Worm (Caenorhabditis elegans) whole organism, L4/young adult: ENCODE results near the gene mab-3.
"Not testable (repeated sequence)": the region's sequence is repeated elsewhere in the genome, so short reads cannot be mapped to it uniquely, and the experiment has no call there.

Source experiments
- W03F9.2 ChIP-seq: fragments of 150-350 bp; optimal IDR thresholded peaks from 2 replicates; lab custom pipeline; 2014; ENCODE audit warnings: missing biosample characterization, missing genetic modification characterization
- dao-5 ChIP-seq: sonication (generic microtip); optimal IDR thresholded peaks from 2 replicates; lab custom pipeline; 2016; ENCODE audit warnings: missing genotype, missing genetic modification characterization, moderate library complexity, missing compliant biosample characterization
- him-1 ChIP-seq: sonication (generic microtip); optimal IDR thresholded peaks from 2 replicates; lab custom pipeline; 2016; ENCODE audit warnings: missing genotype, missing genetic modification reagents, missing genetic modification characterization, missing compliant biosample characterization

mab-3 gene

ce11 chrII:9717904-9718303 lies 14.0 kb upstream of the mab-3 start, which contains the start of gene Y53C12A.6:
TSS of gene Y53C12A.6 (minus strand) at chrII:9718004.
- TF ChIP-seq W03F9.2 (tag; lab: Kevin White, UChicago): no peak
- no peak for TF ChIP-seq him-1 (tag; lab: Kevin White, UChicago)
- TF ChIP-seq dao-5 (tag; lab: Kevin White, UChicago): no peak

- TF ChIP-seq him-1, W03F9.2, dao-5 (tag; lab: Kevin White, UChicago): not testable (repeated sequence)
These were observed 13.2 kb upstream of the mab-3 start, which contains the start of gene Y53C12A.11 for ce11 chrII:9718631-9719252. TSS of gene Y53C12A.11 (minus strand) at chrII:9718698.

ce11 chrII:9724464-9724863 lies 7.5 kb upstream of the mab-3 start, which contains the start of gene cutl-2:
TSS of gene cutl-2 (minus strand) at chrII:9724673.
- TF ChIP-seq him-1 (tag; lab: Kevin White, UChicago) (no peak), dao-5 (tag; lab: Kevin White, UChicago) (no peak), W03F9.2 (tag; lab: Kevin White, UChicago) (no peak)

- no peak for TF ChIP-seq dao-5 (tag; lab: Kevin White, UChicago)
- TF ChIP-seq him-1 (tag; lab: Kevin White, UChicago): no peak
- no peak for TF ChIP-seq W03F9.2 (tag; lab: Kevin White, UChicago)
These were observed 6.9 kb upstream of the mab-3 start for ce11 chrII:9725056-9725455.

ce11 chrII:9727192-9727699 lies 4.7 kb upstream of the mab-3 start:
- TF ChIP-seq him-1 (tag; lab: Kevin White, UChicago): no peak
- TF ChIP-seq dao-5 (tag; lab: Kevin White, UChicago): no peak
- no peak for TF ChIP-seq W03F9.2 (tag; lab: Kevin White, UChicago)

- TF ChIP-seq him-1 (tag; lab: Kevin White, UChicago) (no peak), dao-5 (tag; lab: Kevin White, UChicago) (no peak), W03F9.2 (tag; lab: Kevin White, UChicago) (no peak)
These were observed 3.4 kb upstream of the mab-3 start for ce11 chrII:9728506-9728905.

- no peak for TF ChIP-seq dao-5 (tag; lab: Kevin White, UChicago)
These were observed 2.7 kb upstream of the mab-3 start for ce11 chrII:9729196-9729595.

- no peak for TF ChIP-seq W03F9.2 (tag; lab: Kevin White, UChicago)
- no peak for TF ChIP-seq him-1 (tag; lab: Kevin White, UChicago)
- TF ChIP-seq dao-5 (tag; lab: Kevin White, UChicago): no peak
These were observed 2.1 kb upstream of the mab-3 start for ce11 chrII:9729866-9730265.

ce11 chrII:9735785-9736184 lies 3.8 kb downstream of the mab-3 start:
- TF ChIP-seq W03F9.2 (tag; lab: Kevin White, UChicago): no peak
- no peak for TF ChIP-seq him-1 (tag; lab: Kevin White, UChicago)
- TF ChIP-seq dao-5 (tag; lab: Kevin White, UChicago): no peak

- no peak for TF ChIP-seq W03F9.2 (tag; lab: Kevin White, UChicago)
- TF ChIP-seq him-1 (tag; lab: Kevin White, UChicago): no peak
- TF ChIP-seq dao-5 (tag; lab: Kevin White, UChicago): no peak
These were observed 6.9 kb downstream of the mab-3 start for ce11 chrII:9738820-9739219.

- no peak for TF ChIP-seq him-1 (tag; lab: Kevin White, UChicago)
- TF ChIP-seq dao-5 (tag; lab: Kevin White, UChicago): no peak
- no peak for TF ChIP-seq W03F9.2 (tag; lab: Kevin White, UChicago)
These were observed 8.6 kb downstream of the mab-3 start for ce11 chrII:9740552-9740951.

- TF ChIP-seq dao-5 (tag; lab: Kevin White, UChicago) (no peak), him-1 (tag; lab: Kevin White, UChicago) (no peak), W03F9.2 (tag; lab: Kevin White, UChicago) (no peak)
These were observed 9.5 kb downstream of the mab-3 start for ce11 chrII:9741400-9741799.

- TF ChIP-seq dao-5 (tag; lab: Kevin White, UChicago) (no peak), W03F9.2 (tag; lab: Kevin White, UChicago) (no peak), him-1 (tag; lab: Kevin White, UChicago) (no peak)
These were observed 10.8 kb downstream of the mab-3 start, which contains the start of gene pno-1 for ce11 chrII:9742784-9743183. TSS of gene pno-1 (minus strand) at chrII:9742884.

ce11 chrII:9746069-9746468 lies 14.1 kb downstream of the mab-3 start, which contains the start of the genes Y53C12B.1 and nos-3:
TSS of gene Y53C12B.1 (minus strand) at chrII:9746078.
TSS of gene nos-3 (plus strand) at chrII:9746316.
- no peak for TF ChIP-seq dao-5 (tag; lab: Kevin White, UChicago)
- peak; percentile 85 for TF ChIP-seq W03F9.2 (tag; lab: Kevin White, UChicago)
- peak; percentile 14 for TF ChIP-seq him-1 (tag; lab: Kevin White, UChicago)
